Fruit fly (Drosophila melanogaster): ENCODE data around the gene CG6465.

The CG6465 gene

dm6 chr3R:10677245-10677902 lies at the start of gene CG6465:
Gene CG6465, minus strand, starts transcription at chr3R:10677251.
- no peak for TF ChIP-seq CG17801 (GFP tag; optimal IDR thresholded peaks at IDR 0.05; ENCODE audit: partially characterized antibody)

dm6 chr3R:10726714-10727113 lies 49.7 kb upstream of the CG6465 start:
- no peak for TF ChIP-seq CG17801 (GFP tag; optimal IDR thresholded peaks at IDR 0.05; ENCODE audit: partially characterized antibody)

dm6 chr3R:10714498-10714897 lies 37.4 kb upstream of the CG6465 start, which contains the start of gene CG4073:
Gene CG4073, plus strand, starts transcription at chr3R:10714798.
- TF ChIP-seq CG17801 (GFP tag; optimal IDR thresholded peaks at IDR 0.05; ENCODE audit: partially characterized antibody) = no peak

- TF ChIP-seq CG17801 (GFP tag; optimal IDR thresholded peaks at IDR 0.05; ENCODE audit: partially characterized antibody) = no peak
These were observed 34.1 kb upstream of the CG6465 start, which contains the start of gene CG14689 for dm6 chr3R:10711148-10711547. Gene CG14689, minus strand, starts transcription at chr3R:10711248.

- TF ChIP-seq CG17801 (GFP tag; optimal IDR thresholded peaks at IDR 0.05; ENCODE audit: partially characterized antibody) = no peak
These were observed 32.2 kb upstream of the CG6465 start, which contains the start of gene CG31373 for dm6 chr3R:10709264-10709663. Gene CG31373, minus strand, starts transcription at chr3R:10709364.

dm6 chr3R:10708169-10708568 lies 31.1 kb upstream of the CG6465 start, which contains the start of gene CG31278:
Gene CG31278, minus strand, starts transcription at chr3R:10708340.
- no peak for TF ChIP-seq CG17801 (GFP tag; optimal IDR thresholded peaks at IDR 0.05; ENCODE audit: partially characterized antibody)

- no peak for TF ChIP-seq CG17801 (GFP tag; optimal IDR thresholded peaks at IDR 0.05; ENCODE audit: partially characterized antibody)
These were observed 29.7 kb upstream of the CG6465 start, which contains the start of the genes CG31467 and CG14684 for dm6 chr3R:10706763-10707162. Gene CG31467, minus strand, starts transcription at chr3R:10706863. Gene CG14684, plus strand, starts transcription at chr3R:10706974.

- TF ChIP-seq CG17801 (GFP tag; optimal IDR thresholded peaks at IDR 0.05; ENCODE audit: partially characterized antibody) = no peak
These were observed 27.9 kb upstream of the CG6465 start, which contains the start of gene CG31391 for dm6 chr3R:10704975-10705374. Gene CG31391, minus strand, starts transcription at chr3R:10705075.

- TF ChIP-seq CG17801 (GFP tag; optimal IDR thresholded peaks at IDR 0.05; ENCODE audit: partially characterized antibody) = no peak
These were observed 23.6 kb upstream of the CG6465 start for dm6 chr3R:10700638-10701037.

- TF ChIP-seq CG17801 (GFP tag; optimal IDR thresholded peaks at IDR 0.05; ENCODE audit: partially characterized antibody) = no peak
These were observed 22.2 kb upstream of the CG6465 start for dm6 chr3R:10699020-10699951.

- TF ChIP-seq CG17801 (GFP tag; optimal IDR thresholded peaks at IDR 0.05; ENCODE audit: partially characterized antibody) = no peak
These were observed 19.3 kb upstream of the CG6465 start, which contains the start of the genes pug, CG14683 and CG46459 for dm6 chr3R:10696371-10696777. Gene pug, plus strand, starts transcription at chr3R:10696534. Gene CG14683, plus strand, starts transcription at chr3R:10696647. Gene CG46459, plus strand, starts transcription at chr3R:10696647.

- TF ChIP-seq CG17801 (GFP tag; optimal IDR thresholded peaks at IDR 0.05; ENCODE audit: partially characterized antibody) = no peak
These were observed 11.8 kb upstream of the CG6465 start for dm6 chr3R:10688835-10689234.

dm6 chr3R:10688160-10688559 lies 11.1 kb upstream of the CG6465 start:
- TF ChIP-seq CG17801 (GFP tag; optimal IDR thresholded peaks at IDR 0.05; ENCODE audit: partially characterized antibody) = no peak

dm6 chr3R:10687312-10687711 lies 10.3 kb upstream of the CG6465 start:
- TF ChIP-seq CG17801 (GFP tag; optimal IDR thresholded peaks at IDR 0.05; ENCODE audit: partially characterized antibody) = no peak

All from ovary, adult (tissue).